Worm (Caenorhabditis elegans): ENCODE data around the gene Y38H6C.13.

DNA sequence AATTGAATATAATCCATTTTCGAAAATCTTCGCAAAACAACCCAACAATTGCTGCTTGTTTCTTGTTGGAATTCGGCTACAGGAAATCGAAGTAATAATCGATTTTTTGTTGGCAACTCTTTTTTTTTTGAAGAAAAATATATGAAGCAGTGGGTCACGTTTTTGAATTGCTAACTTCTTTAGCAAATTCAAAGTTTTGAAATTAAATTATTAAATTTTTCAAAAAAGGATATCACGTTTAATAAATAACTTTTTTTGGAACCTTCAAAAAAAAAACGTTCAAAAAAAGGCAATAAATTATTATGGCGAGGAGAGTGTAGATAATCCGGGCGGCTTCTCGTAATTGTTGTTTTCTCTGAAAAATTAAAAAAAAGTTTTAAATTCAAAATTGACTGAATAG, 8.6 kb downstream of the Y38H6C.13 start, which contains the start of gene Y38H6C.15:
- no peak for TF ChIP-seq fkh-10 (GFP tag; optimal IDR thresholded peaks at IDR 0.05)
- TF ChIP-seq spr-1 (tag; optimal IDR thresholded peaks at IDR 0.05), result no peak
- no peak for TF ChIP-seq unc-39 (tag; optimal IDR thresholded peaks at IDR 0.05)
- no peak for TF ChIP-seq nhr-6 (tag; optimal IDR thresholded peaks at IDR 0.05)

Data from whole organism, L4 larva.